Fruit fly (Drosophila melanogaster) Kc167 (cell line): ENCODE results near the gene CG1737.

Experiments
- Myc ChIP-seq: fragments of >200 bp; optimal IDR thresholded peaks from 2 replicates; lab custom pipeline; 2017; ENCODE audit warnings: missing external identifiers
- Sin3A ChIP-seq: fragments of >200 bp; optimal IDR thresholded peaks from 2 replicates; lab custom pipeline; 2018; ENCODE audit warnings: missing external identifiers
- h ChIP-seq: fragments of >200 bp; optimal IDR thresholded peaks from 3 replicates; lab custom pipeline; 2018; ENCODE audit warnings: missing external identifiers
- insv ChIP-seq: fragments of >200 bp; optimal IDR thresholded peaks from 3 replicates; lab custom pipeline; 2018; ENCODE audit warnings: missing external identifiers
- psq ChIP-seq: fragments of >200 bp; optimal IDR thresholded peaks from 2 replicates; lab custom pipeline; 2017; ENCODE audit warnings: missing external identifiers
- ttk ChIP-seq: sonication (Bioruptor generic); optimal IDR thresholded peaks from 2 replicates; lab custom pipeline; 2017; ENCODE audit warnings: missing external identifiers

dm6 chrX:11391364-11391915, 41.0 kb downstream of the CG1737 start:
- TF ChIP-seq h (lab: Kevin White, UChicago), result no peak
- TF ChIP-seq insv (lab: Kevin White, UChicago), result no peak
- TF ChIP-seq ttk (lab: Kevin White, UChicago), result no peak
- TF ChIP-seq Myc (lab: Kevin White, UChicago), result no peak
- TF ChIP-seq psq (lab: Kevin White, UChicago), result no peak
- TF ChIP-seq Sin3A, result no peak
